Fruit fly (Drosophila melanogaster): ENCODE results near the gene Gdi.

Gdi gene

dm6 chr2L:9513771-9514170 lies 19.1 kb upstream of the Gdi start:
- peak; percentile 26 for TF ChIP-seq Mnt (GFP tag; optimal IDR thresholded peaks at IDR 0.05)
- TF ChIP-seq CG1620 (GFP tag; optimal IDR thresholded peaks at IDR 0.05) = no peak
- peak; percentile 48 for TF ChIP-seq cic (GFP tag; optimal IDR thresholded peaks at IDR 0.05)
- TF ChIP-seq CG33017 (tag; optimal IDR thresholded peaks at IDR 0.05) = peak; percentile 15
- peak; percentile 9 for TF ChIP-seq kay (GFP tag; ENCODE audit: borderline replicate concordance)

dm6 chr2L:9512401-9513198 lies 17.9 kb upstream of the Gdi start:
- TF ChIP-seq cnc (optimal IDR thresholded peaks at IDR 0.05) (peak in 1 of 2 experiments; percentile 8), tj (GFP tag; optimal IDR thresholded peaks at IDR 0.05) (no peak), Clk (GFP tag; optimal IDR thresholded peaks at IDR 0.05) (no peak), kay (GFP tag; ENCODE audit: borderline replicate concordance) (peak; percentile 49), bab1 (GFP tag; optimal IDR thresholded peaks at IDR 0.05) (no peak), Mnt (GFP tag; optimal IDR thresholded peaks at IDR 0.05) (no peak)

dm6 chr2L:9510429-9510828 lies 15.8 kb upstream of the Gdi start:
- TF ChIP-seq CG11617 (GFP tag; optimal IDR thresholded peaks at IDR 0.05) (no peak), Crg-1 (GFP tag; optimal IDR thresholded peaks at IDR 0.05) (no peak), CG14711 (tag; optimal IDR thresholded peaks at IDR 0.05) (no peak), ovo (GFP tag; optimal IDR thresholded peaks at IDR 0.05) (no peak), kay (GFP tag; ENCODE audit: borderline replicate concordance) (no peak), Clk (GFP tag; optimal IDR thresholded peaks at IDR 0.05) (no peak), CG33017 (tag; optimal IDR thresholded peaks at IDR 0.05) (no peak), cnc (optimal IDR thresholded peaks at IDR 0.05) (no peak)

- TF ChIP-seq toe (GFP tag; optimal IDR thresholded peaks at IDR 0.05) (no peak), kay (GFP tag; ENCODE audit: borderline replicate concordance) (peak; percentile 40)
Observed at dm6 chr2L:9509653-9510052, 15.0 kb upstream of the Gdi start.

dm6 chr2L:9508547-9509197 lies 14.0 kb upstream of the Gdi start:
- no peak for TF ChIP-seq ovo (GFP tag; optimal IDR thresholded peaks at IDR 0.05)
- no peak for TF ChIP-seq cnc (optimal IDR thresholded peaks at IDR 0.05)
- no peak for TF ChIP-seq CG33017 (tag; optimal IDR thresholded peaks at IDR 0.05)
- TF ChIP-seq CG1620 (GFP tag; optimal IDR thresholded peaks at IDR 0.05) = no peak
- no peak for TF ChIP-seq CG12768 (GFP tag; optimal IDR thresholded peaks at IDR 0.05)
- TF ChIP-seq Clk (GFP tag; optimal IDR thresholded peaks at IDR 0.05) = no peak
- no peak for TF ChIP-seq CG7101 (tag; optimal IDR thresholded peaks at IDR 0.05)
- TF ChIP-seq Mnt (GFP tag; optimal IDR thresholded peaks at IDR 0.05) = no peak

- TF ChIP-seq CG1620 (GFP tag; optimal IDR thresholded peaks at IDR 0.05) = no peak
- peak; percentile 50 for TF ChIP-seq tj (GFP tag; optimal IDR thresholded peaks at IDR 0.05)
Observed at dm6 chr2L:9506535-9507036, 11.9 kb upstream of the Gdi start.

dm6 chr2L:9505372-9506103 lies 10.9 kb upstream of the Gdi start:
- TF ChIP-seq CG33017 (tag; optimal IDR thresholded peaks at IDR 0.05) (no peak), kay (GFP tag; ENCODE audit: borderline replicate concordance) (peak; percentile 40)

dm6 chr2L:9502786-9503443 lies 8.2 kb upstream of the Gdi start:
- TF ChIP-seq bab1 (GFP tag; optimal IDR thresholded peaks at IDR 0.05) = peak; percentile 48
- TF ChIP-seq CG12768 (GFP tag; optimal IDR thresholded peaks at IDR 0.05) = no peak
- TF ChIP-seq CG7101 (tag; optimal IDR thresholded peaks at IDR 0.05) = no peak
- no peak for TF ChIP-seq toe (GFP tag; optimal IDR thresholded peaks at IDR 0.05)
- no peak for TF ChIP-seq cnc (optimal IDR thresholded peaks at IDR 0.05)
- no peak for TF ChIP-seq CG11617 (GFP tag; optimal IDR thresholded peaks at IDR 0.05)
